Worm (Caenorhabditis elegans) whole organism, mixed stage, embryonic: ENCODE data around the gene cyp-14A2.

Source experiments
- M03D4.4 ChIP-seq: sonication (generic microtip); optimal IDR thresholded peaks from 2 replicates; lab custom pipeline; 2017; ENCODE audit warnings: mild to moderate bottlenecking, missing genetic modification characterization, missing compliant biosample characterization
- bed-3 ChIP-seq: fragments of 200-800 bp; sonication (Bioruptor generic); optimal IDR thresholded peaks from 3 replicates; lab custom pipeline; 2018; ENCODE audit warnings: mild to moderate bottlenecking, missing genetic modification characterization, moderate library complexity, missing compliant biosample characterization
- blmp-1 ChIP-seq: fragments of 150-350 bp; optimal IDR thresholded peaks from 2 replicates; lab custom pipeline; 2014; ENCODE audit warnings: missing biosample characterization, missing genetic modification characterization
- ceh-43 ChIP-seq: fragments of 200-800 bp; sonication (Bioruptor generic); optimal IDR thresholded peaks from 2 replicates; lab custom pipeline; 2018; ENCODE audit warnings: mild to moderate bottlenecking, missing genetic modification characterization, moderate library complexity, missing compliant biosample characterization
- ceh-83 ChIP-seq: fragments of 200-800 bp; sonication (Bioruptor generic); optimal IDR thresholded peaks from 2 replicates; lab custom pipeline; 2018; ENCODE audit warnings: mild to moderate bottlenecking, missing genetic modification characterization, missing compliant biosample characterization
- ces-1 ChIP-seq: fragments of 150-350 bp; optimal IDR thresholded peaks from 2 replicates; lab custom pipeline; 2014; ENCODE audit warnings: missing biosample characterization, missing genetic modification reagents, missing genetic modification characterization
- drap-1 ChIP-seq: fragments of 200-800 bp; sonication (Bioruptor generic); optimal IDR thresholded peaks from 3 replicates; lab custom pipeline; 2018; ENCODE audit warnings: mild to moderate bottlenecking, missing genetic modification characterization, missing compliant biosample characterization
- ham-2 ChIP-seq: fragments of 200-800 bp; sonication (Bioruptor generic); optimal IDR thresholded peaks from 2 replicates; lab custom pipeline; 2018; ENCODE audit warnings: mild to moderate bottlenecking, missing genetic modification characterization, missing compliant biosample characterization
- hlh-1 ChIP-seq: fragments of 150-350 bp; optimal IDR thresholded peaks from 2 replicates; lab custom pipeline; 2014; ENCODE audit warnings: missing biosample characterization, missing genetic modification reagents, missing genetic modification characterization
- lin-13 ChIP-seq: fragments of 150-350 bp; optimal IDR thresholded peaks from 2 replicates; lab custom pipeline; 2014; ENCODE audit warnings: missing biosample characterization, missing genetic modification characterization
- lin-32 ChIP-seq: fragments of 200-800 bp; sonication (Bioruptor generic); optimal IDR thresholded peaks from 2 replicates; lab custom pipeline; 2018; ENCODE audit warnings: mild to moderate bottlenecking, missing genetic modification characterization, missing compliant biosample characterization
- lsy-2 ChIP-seq: fragments of 150-350 bp; optimal IDR thresholded peaks from 2 replicates; lab custom pipeline; 2014; ENCODE audit warnings: missing biosample characterization, missing genetic modification characterization
- mab-5 ChIP-seq: fragments of 150-350 bp; optimal IDR thresholded peaks from 2 replicates; lab custom pipeline; 2014; ENCODE audit warnings: missing biosample characterization, missing genetic modification characterization
- mep-1 ChIP-seq: fragments of 150-350 bp; optimal IDR thresholded peaks from 2 replicates; lab custom pipeline; 2017; ENCODE audit warnings: missing biosample characterization, missing genetic modification reagents, missing genetic modification characterization, inconsistent platforms
- mls-2 ChIP-seq: sonication (generic microtip); optimal IDR thresholded peaks from 2 replicates; lab custom pipeline; 2016; ENCODE audit warnings: mild to moderate bottlenecking, missing genetic modification characterization, moderate library complexity, missing compliant biosample characterization
- nhr-12 ChIP-seq: fragments of 150-350 bp; optimal IDR thresholded peaks from 2 replicates; lab custom pipeline; 2014; ENCODE audit warnings: missing biosample characterization, missing genetic modification characterization
- nhr-2 ChIP-seq: fragments of 150-350 bp; optimal IDR thresholded peaks from 2 replicates; lab custom pipeline; 2014; ENCODE audit warnings: missing biosample characterization, missing genetic modification characterization
- nhr-237 ChIP-seq: fragments of 150-350 bp; optimal IDR thresholded peaks from 2 replicates; lab custom pipeline; 2014; ENCODE audit warnings: missing biosample characterization, missing genetic modification characterization
- nhr-28 ChIP-seq: fragments of 150-350 bp; optimal IDR thresholded peaks from 2 replicates; lab custom pipeline; 2014; ENCODE audit warnings: missing biosample characterization, missing genetic modification characterization
- pha-4 ChIP-seq: fragments of 150-350 bp; optimal IDR thresholded peaks from 2 replicates; lab custom pipeline; 2018; ENCODE audit warnings: missing biosample characterization, missing genetic modification reagents, missing genetic modification characterization
- sem-2 ChIP-seq: fragments of 200-800 bp; sonication (Bioruptor generic); optimal IDR thresholded peaks from 2 replicates; lab custom pipeline; 2018; ENCODE audit warnings: mild to moderate bottlenecking, missing genetic modification characterization, missing compliant biosample characterization
- snpc-4 ChIP-seq: fragments of 150-350 bp; optimal IDR thresholded peaks from 2 replicates; lab custom pipeline; 2014; ENCODE audit warnings: missing biosample characterization, missing genetic modification characterization
- sptf-1 ChIP-seq: sonication (generic microtip); optimal IDR thresholded peaks from 2 replicates; lab custom pipeline; 2017; ENCODE audit warnings: mild to moderate bottlenecking, missing genetic modification characterization, moderate library complexity, missing compliant biosample characterization
- tbx-8 ChIP-seq: fragments of 200-800 bp; sonication (Bioruptor generic); optimal IDR thresholded peaks from 2 replicates; lab custom pipeline; 2018; ENCODE audit warnings: mild to moderate bottlenecking, missing genetic modification characterization, moderate library complexity, missing compliant biosample characterization
- unc-39 ChIP-seq: fragments of 150-350 bp; optimal IDR thresholded peaks from 2 replicates; lab custom pipeline; 2014; ENCODE audit warnings: missing biosample characterization, missing genetic modification characterization
- unc-62 ChIP-seq: fragments of 150-350 bp; optimal IDR thresholded peaks from 2 replicates; lab custom pipeline; 2014; ENCODE audit warnings: missing biosample characterization, missing genetic modification reagents, missing genetic modification characterization
- zip-8 ChIP-seq: fragments of 150-350 bp; optimal IDR thresholded peaks from 2 replicates; lab custom pipeline; 2014; ENCODE audit warnings: missing biosample characterization, missing genetic modification characterization
- ztf-11 ChIP-seq: fragments of 150-350 bp; optimal IDR thresholded peaks from 2 replicates; lab custom pipeline; 2014; ENCODE audit warnings: missing biosample characterization, missing genetic modification characterization

cyp-14A2 gene

DNA sequence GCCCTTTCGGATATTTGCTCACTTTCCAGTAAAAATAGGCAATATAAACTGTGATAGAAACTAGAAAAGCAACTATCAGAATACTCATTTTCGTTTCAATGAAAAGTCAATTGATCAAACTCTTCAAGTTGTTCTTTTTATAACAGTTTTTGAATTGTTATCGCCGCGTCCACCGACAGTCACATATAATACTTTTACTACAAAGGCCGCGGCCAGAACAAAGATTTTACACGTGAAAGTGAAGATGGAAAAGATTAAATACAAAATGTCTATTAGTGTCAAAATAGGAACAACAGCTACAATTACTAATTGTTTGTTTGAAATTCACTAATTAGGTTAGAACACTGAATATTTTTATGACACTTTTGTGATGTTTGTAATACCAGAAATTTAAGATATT lies at the start of gene cyp-14A2:
Gene cyp-14A2 (minus strand): TSS at position 101 of the 400 bp plus-strand sequence.
- TF ChIP-seq ces-1 (GFP tag; lab: Kevin White, UChicago) (no peak), M03D4.4 (tag; lab: Kevin White, UChicago) (no peak), drap-1 (GFP tag; lab: Kevin White, UChicago) (no peak), unc-62 (GFP tag; lab: Kevin White, UChicago) (no peak), zip-8 (tag; lab: Kevin White, UChicago) (no peak), lin-13 (tag; lab: Kevin White, UChicago) (no peak), mls-2 (tag; lab: Kevin White, UChicago) (no peak), lin-32 (no peak), hlh-1 (tag; lab: Kevin White, UChicago) (no peak), pha-4 (no peak), nhr-12 (tag; lab: Kevin White, UChicago) (no peak), sem-2 (GFP tag; lab: Kevin White, UChicago) (no peak), tbx-8 (no peak), blmp-1 (no peak), nhr-2 (tag; lab: Kevin White, UChicago) (no peak), bed-3 (GFP tag; lab: Kevin White, UChicago) (no peak), snpc-4 (tag; lab: Kevin White, UChicago) (no peak), ceh-83 (GFP tag; lab: Kevin White, UChicago) (no peak), mep-1 (no peak)

DNA sequence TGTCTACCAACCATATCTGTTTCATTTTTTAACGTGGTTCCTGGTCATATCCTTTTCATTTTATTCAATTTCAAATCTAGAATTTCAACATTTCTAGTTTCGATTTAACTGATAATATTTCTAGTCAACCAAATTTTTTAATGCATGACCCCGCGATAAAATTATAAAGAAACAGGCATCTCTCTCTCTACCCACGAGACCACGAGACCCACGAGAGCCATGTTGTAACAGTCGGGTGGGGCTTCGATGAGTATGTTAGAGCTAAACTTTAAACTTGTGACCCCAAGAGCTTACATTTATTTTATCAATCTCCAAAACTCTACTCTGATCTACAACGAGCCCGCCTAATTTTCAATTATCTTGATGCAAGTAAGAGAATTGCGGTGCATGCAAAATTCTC lies 48.8 kb upstream of the cyp-14A2 start:
- TF ChIP-seq mab-5: no peak
- TF ChIP-seq mep-1: no peak
- no peak for TF ChIP-seq nhr-28 (tag; lab: Kevin White, UChicago)
- no peak for TF ChIP-seq snpc-4 (tag; lab: Kevin White, UChicago)
- TF ChIP-seq hlh-1 (tag; lab: Kevin White, UChicago): peak; percentile 16

DNA sequence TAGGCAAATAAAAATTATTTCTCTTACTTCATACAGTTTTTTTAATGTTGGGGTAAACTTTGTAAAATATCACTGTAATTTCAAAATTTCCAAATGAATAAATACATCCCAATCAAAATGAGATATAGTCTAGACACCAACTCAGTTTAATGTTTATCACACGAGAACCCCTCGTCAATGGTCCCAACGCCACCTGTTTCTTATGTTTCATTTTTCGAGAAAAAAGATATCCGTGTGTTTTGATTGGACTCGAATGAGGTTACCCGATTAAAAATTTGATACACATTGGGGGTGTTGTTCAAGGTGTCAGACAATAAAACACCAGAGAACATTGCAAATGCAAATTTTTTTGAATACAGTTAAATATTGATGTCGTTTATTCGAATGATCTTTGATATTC lies 48.0 kb upstream of the cyp-14A2 start:
- TF ChIP-seq hlh-1 (tag; lab: Kevin White, UChicago): peak; percentile 80
- no peak for TF ChIP-seq sptf-1 (tag; lab: Kevin White, UChicago)
- TF ChIP-seq, all 35 proteins: peak for 1

DNA sequence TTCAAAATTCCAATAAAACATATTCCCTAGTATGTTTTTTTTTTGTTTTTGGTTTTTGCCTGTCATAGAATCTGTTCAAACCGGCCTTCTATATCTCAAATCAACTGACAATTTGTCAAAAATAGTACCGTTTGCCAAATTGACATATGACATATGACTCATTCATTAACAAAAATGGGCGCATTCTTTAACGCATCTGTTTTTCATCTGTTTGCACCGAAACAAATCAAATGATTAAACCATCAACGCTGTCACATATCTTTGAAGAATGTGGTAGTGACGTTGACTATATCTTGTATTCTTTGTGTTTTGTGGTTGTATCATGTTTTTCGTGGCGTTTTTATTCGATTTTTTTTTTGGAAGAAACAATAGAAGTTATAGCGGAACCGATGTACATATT lies 45.6 kb upstream of the cyp-14A2 start:
- no peak for TF ChIP-seq ces-1 (GFP tag; lab: Kevin White, UChicago)
- TF ChIP-seq unc-39 (tag; lab: Kevin White, UChicago): no peak
- no peak for TF ChIP-seq ham-2 (GFP tag; lab: Kevin White, UChicago)

DNA sequence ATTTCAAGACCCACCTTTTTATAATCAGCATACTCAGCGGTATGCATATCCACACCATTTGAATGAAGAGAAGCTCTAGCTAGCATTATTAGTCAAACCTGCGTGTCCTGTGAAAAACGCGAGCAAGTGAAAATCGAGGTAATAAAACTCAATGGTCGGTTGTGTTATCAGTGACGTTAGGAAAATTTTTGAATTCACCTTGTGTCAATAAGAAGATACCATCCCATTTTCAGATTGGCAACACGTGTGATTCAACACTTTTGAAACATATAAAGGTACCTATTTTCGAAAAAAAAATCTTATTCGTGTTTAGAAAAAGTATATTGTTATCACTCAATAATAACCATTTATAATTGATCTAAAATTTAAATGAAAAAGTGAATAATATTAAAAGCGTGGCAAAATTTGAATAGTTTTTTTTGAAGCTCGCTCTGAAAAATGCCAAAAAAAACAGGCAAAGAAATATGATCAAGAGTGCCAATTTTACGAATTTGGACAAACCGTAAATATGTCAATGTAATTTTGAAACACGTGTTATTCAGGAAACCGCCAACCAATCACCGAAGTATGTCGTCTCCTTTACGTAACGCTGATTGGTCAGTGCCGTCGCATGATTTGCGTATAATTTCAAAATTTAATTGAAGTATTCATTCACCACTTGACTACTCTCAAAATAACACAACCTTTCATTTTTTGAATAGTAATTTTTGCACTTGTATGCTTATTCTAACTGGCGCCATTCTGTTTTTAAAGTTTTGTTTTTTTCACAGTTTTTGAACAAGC lies 42.3 kb upstream of the cyp-14A2 start, which contains the start of gene F46G10.1:
Gene F46G10.1 (minus strand): TSS at position 115 of the 783 bp plus-strand sequence.
- no peak for TF ChIP-seq sem-2 (GFP tag; lab: Kevin White, UChicago)
- no peak for TF ChIP-seq mep-1
- no peak for TF ChIP-seq unc-62 (GFP tag; lab: Kevin White, UChicago)
- TF ChIP-seq unc-39 (tag; lab: Kevin White, UChicago): no peak
- TF ChIP-seq pha-4: no peak
- TF ChIP-seq sptf-1 (tag; lab: Kevin White, UChicago): no peak
- TF ChIP-seq, all 35 proteins: peak for 0

DNA sequence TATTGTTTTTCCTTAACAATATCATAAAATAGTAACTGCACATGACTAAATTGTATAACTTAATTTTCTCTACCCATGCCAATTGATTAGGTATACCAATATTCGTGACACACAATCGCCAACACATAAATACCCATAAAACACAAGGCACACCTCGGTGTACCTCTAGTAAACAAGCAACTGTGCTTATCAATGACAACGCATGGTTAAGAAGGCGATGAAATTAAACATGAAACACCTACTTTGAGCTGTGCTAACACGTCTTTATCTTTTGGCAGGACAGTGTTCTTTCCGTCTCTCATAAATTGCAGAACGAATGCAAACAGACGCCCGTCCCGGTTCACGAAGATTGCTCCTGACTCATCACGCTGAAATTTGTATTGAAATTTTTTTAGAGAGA lies 41.3 kb upstream of the cyp-14A2 start:
- no peak for TF ChIP-seq ceh-43 (GFP tag; lab: Kevin White, UChicago)

DNA sequence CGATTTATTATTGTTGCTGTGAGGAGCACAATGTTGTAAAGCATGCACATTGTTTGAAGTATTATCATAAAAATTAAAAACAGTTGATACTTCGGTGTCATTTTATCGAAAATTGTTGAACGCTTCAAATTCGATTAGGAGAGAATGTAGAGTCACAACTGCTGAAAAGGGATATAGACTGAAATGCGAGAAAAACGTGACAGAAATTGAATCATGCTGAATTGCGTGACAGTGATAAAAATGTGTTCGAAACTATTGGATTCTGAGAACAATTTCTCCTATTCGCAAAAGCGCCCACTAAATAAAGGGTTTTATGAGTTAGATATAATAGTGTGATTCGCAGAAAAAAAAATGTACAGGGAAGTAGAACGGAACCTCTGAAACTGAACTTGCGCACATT lies 39.3 kb upstream of the cyp-14A2 start, which contains the start of gene srxa-8:
Gene srxa-8 (minus strand): TSS at position 101 of the 400 bp plus-strand sequence.
- TF ChIP-seq tbx-8: no peak
- no peak for TF ChIP-seq mep-1
- no peak for TF ChIP-seq nhr-237 (tag; lab: Kevin White, UChicago)
- TF ChIP-seq bed-3 (GFP tag; lab: Kevin White, UChicago): no peak
- TF ChIP-seq lin-13 (tag; lab: Kevin White, UChicago): no peak
- TF ChIP-seq M03D4.4 (tag; lab: Kevin White, UChicago): no peak
- no peak for TF ChIP-seq lsy-2
- TF ChIP-seq ztf-11 (tag; lab: Kevin White, UChicago): no peak
- no peak for TF ChIP-seq snpc-4 (tag; lab: Kevin White, UChicago)
- no peak for TF ChIP-seq ceh-43 (GFP tag; lab: Kevin White, UChicago)
- TF ChIP-seq hlh-1 (tag; lab: Kevin White, UChicago): no peak
